Worm (Caenorhabditis elegans): Measurements from ENCODE around the gene clec-139.

Gene clec-139

ce11 chrII:4577391-4577790, 44.2 kb downstream of the clec-139 start:
- TF ChIP-seq ets-7 (tag; optimal IDR thresholded peaks at IDR 0.05) (peak; percentile 92), aly-1 (tag; optimal IDR thresholded peaks at IDR 0.05) (no peak), ceh-36 (tag; optimal IDR thresholded peaks at IDR 0.05) (no peak)

- TF ChIP-seq tbx-11 (GFP tag; IDR thresholded peaks at IDR 0.05) (no peak), ceh-36 (tag; optimal IDR thresholded peaks at IDR 0.05) (no peak), ets-7 (tag; optimal IDR thresholded peaks at IDR 0.05) (no peak), flt-1 (GFP tag; IDR thresholded peaks at IDR 0.05) (no peak), F13C5.2 (tag; optimal IDR thresholded peaks at IDR 0.05) (no peak), hmg-4 (GFP tag; optimal IDR thresholded peaks at IDR 0.05) (no peak), B0310.2 (tag; optimal IDR thresholded peaks at IDR 0.05) (no peak), tbx-37 (GFP tag; conservative IDR thresholded peaks at IDR 0.05) (no peak), hmbx-1 (tag; optimal IDR thresholded peaks at IDR 0.05) (no peak), hnd-1 (tag; optimal IDR thresholded peaks at IDR 0.05) (no peak), scrt-1 (GFP tag; IDR thresholded peaks at IDR 0.05) (no peak), aly-1 (tag; optimal IDR thresholded peaks at IDR 0.05) (no peak)
Measured at ce11 chrII:4575579-4575978, 46.0 kb downstream of the clec-139 start.

- TF ChIP-seq F13C5.2 (tag; optimal IDR thresholded peaks at IDR 0.05): no peak
- no peak for TF ChIP-seq tra-4 (tag; optimal IDR thresholded peaks at IDR 0.05)
- no peak for TF ChIP-seq tbx-11 (GFP tag; IDR thresholded peaks at IDR 0.05)
- 0 out of 2 replicates have a peak, but pooled peaks have one; percentile 7 for TF ChIP-seq tbx-37 (GFP tag; conservative IDR thresholded peaks at IDR 0.05)
- TF ChIP-seq ets-7 (tag; optimal IDR thresholded peaks at IDR 0.05): no peak
Measured at ce11 chrII:4574658-4575057, 46.9 kb downstream of the clec-139 start.

- TF ChIP-seq F13C5.2 (tag; optimal IDR thresholded peaks at IDR 0.05) (no peak), ama-1 (optimal IDR thresholded peaks at IDR 0.05) (no peak), B0310.2 (tag; optimal IDR thresholded peaks at IDR 0.05) (no peak), aly-1 (tag; optimal IDR thresholded peaks at IDR 0.05) (no peak)
Measured at ce11 chrII:4573084-4573483, 48.5 kb downstream of the clec-139 start.

- TF ChIP-seq ceh-36 (tag; optimal IDR thresholded peaks at IDR 0.05): no peak
- no peak for TF ChIP-seq tra-4 (tag; optimal IDR thresholded peaks at IDR 0.05)
- no peak for TF ChIP-seq B0310.2 (tag; optimal IDR thresholded peaks at IDR 0.05)
- TF ChIP-seq aly-1 (tag; optimal IDR thresholded peaks at IDR 0.05): no peak
- no peak for TF ChIP-seq flt-1 (GFP tag; IDR thresholded peaks at IDR 0.05)
- TF ChIP-seq hmbx-1 (tag; optimal IDR thresholded peaks at IDR 0.05): no peak
- no peak for TF ChIP-seq tbx-37 (GFP tag; conservative IDR thresholded peaks at IDR 0.05)
- TF ChIP-seq sea-1 (GFP tag; conservative IDR thresholded peaks at IDR 0.05): no peak
- no peak for TF ChIP-seq hmg-4 (GFP tag; optimal IDR thresholded peaks at IDR 0.05)
- no peak for TF ChIP-seq ama-1 (optimal IDR thresholded peaks at IDR 0.05)
- no peak for TF ChIP-seq scrt-1 (GFP tag; IDR thresholded peaks at IDR 0.05)
- TF ChIP-seq pes-1 (GFP tag; IDR thresholded peaks at IDR 0.05): no peak
- no peak for TF ChIP-seq tbx-11 (GFP tag; IDR thresholded peaks at IDR 0.05)
- no peak for TF ChIP-seq ceh-13 (GFP tag; optimal IDR thresholded peaks at IDR 0.05)
- TF ChIP-seq F13C5.2 (tag; optimal IDR thresholded peaks at IDR 0.05): no peak
Measured at ce11 chrII:4572579-4572978, 49.0 kb downstream of the clec-139 start.

ce11 chrII:4571868-4572267, 49.7 kb downstream of the clec-139 start, which contains the start of gene vab-1:
Gene vab-1 (plus strand): TSS chrII:4572000.
- TF ChIP-seq ama-1 (optimal IDR thresholded peaks at IDR 0.05) (no peak), tbx-11 (GFP tag; IDR thresholded peaks at IDR 0.05) (no peak), ceh-36 (tag; optimal IDR thresholded peaks at IDR 0.05) (no peak), sea-1 (GFP tag; conservative IDR thresholded peaks at IDR 0.05) (no peak), tbx-37 (GFP tag; conservative IDR thresholded peaks at IDR 0.05) (no peak), hmg-4 (GFP tag; optimal IDR thresholded peaks at IDR 0.05) (no peak), flt-1 (GFP tag; IDR thresholded peaks at IDR 0.05) (no peak), scrt-1 (GFP tag; IDR thresholded peaks at IDR 0.05) (no peak), B0310.2 (tag; optimal IDR thresholded peaks at IDR 0.05) (no peak), ets-7 (tag; optimal IDR thresholded peaks at IDR 0.05) (no peak), ceh-13 (GFP tag; optimal IDR thresholded peaks at IDR 0.05) (no peak), hmbx-1 (tag; optimal IDR thresholded peaks at IDR 0.05) (no peak), pes-1 (GFP tag; IDR thresholded peaks at IDR 0.05) (no peak), tra-4 (tag; optimal IDR thresholded peaks at IDR 0.05) (no peak), F13C5.2 (tag; optimal IDR thresholded peaks at IDR 0.05) (no peak)

ce11 chrII:4571112-4571511, 50.4 kb downstream of the clec-139 start:
- TF ChIP-seq hmg-4 (GFP tag; optimal IDR thresholded peaks at IDR 0.05): peak; percentile 75
- no peak for TF ChIP-seq hnd-1 (tag; optimal IDR thresholded peaks at IDR 0.05)
- peak; percentile 32 for TF ChIP-seq F13C5.2 (tag; optimal IDR thresholded peaks at IDR 0.05)
- TF ChIP-seq ceh-13 (GFP tag; optimal IDR thresholded peaks at IDR 0.05): no peak
- TF ChIP-seq ceh-36 (tag; optimal IDR thresholded peaks at IDR 0.05): no peak
- TF ChIP-seq aly-1 (tag; optimal IDR thresholded peaks at IDR 0.05): no peak
- TF ChIP-seq tbx-37 (GFP tag; conservative IDR thresholded peaks at IDR 0.05): no peak
- TF ChIP-seq tbx-11 (GFP tag; IDR thresholded peaks at IDR 0.05): no peak
- TF ChIP-seq B0310.2 (tag; optimal IDR thresholded peaks at IDR 0.05): no peak
- TF ChIP-seq flt-1 (GFP tag; IDR thresholded peaks at IDR 0.05): no peak
- TF ChIP-seq pes-1 (GFP tag; IDR thresholded peaks at IDR 0.05): peak; percentile 29; the same call in 1 of the 2 replicates
- TF ChIP-seq scrt-1 (GFP tag; IDR thresholded peaks at IDR 0.05): peak; percentile 74
- TF ChIP-seq ets-7 (tag; optimal IDR thresholded peaks at IDR 0.05): no peak
- no peak for TF ChIP-seq tra-4 (tag; optimal IDR thresholded peaks at IDR 0.05)
- TF ChIP-seq ama-1 (optimal IDR thresholded peaks at IDR 0.05): no peak
- no peak for TF ChIP-seq sea-1 (GFP tag; conservative IDR thresholded peaks at IDR 0.05)
- TF ChIP-seq hmbx-1 (tag; optimal IDR thresholded peaks at IDR 0.05): no peak
